Fruit fly (Drosophila melanogaster): Measurements from ENCODE around the gene mura.

mura gene

dm6 chr3R:9551013-9551658, 470 bp downstream of the mura start (continued):
- TF ChIP-seq Blimp-1 (GFP tag; optimal IDR thresholded peaks at IDR 0.05) (peak; percentile 17), dsx (GFP tag; optimal IDR thresholded peaks at IDR 0.05; ENCODE audit: poor library complexity, severe bottlenecking) (peak; percentile 51), CG11762 (GFP tag; optimal IDR thresholded peaks at IDR 0.05; ENCODE audit: insufficient read depth) (peak; percentile 18), CG34406 (GFP tag; optimal IDR thresholded peaks at IDR 0.05) (peak; percentile 17), CG11902 (GFP tag; optimal IDR thresholded peaks at IDR 0.05) (no peak), CG11294 (GFP tag; IDR thresholded peaks at IDR 0.05) (no peak), ss (GFP tag; optimal IDR thresholded peaks at IDR 0.05) (peak; percentile 80 to 82), CG6808 (GFP tag; optimal IDR thresholded peaks at IDR 0.05) (peak; percentile 68), Hr4 (GFP tag; optimal IDR thresholded peaks at IDR 0.05) (no peak), Eip93F (GFP tag; optimal IDR thresholded peaks at IDR 0.05) (no peak), CG16779 (tag; optimal IDR thresholded peaks at IDR 0.05) (peak; percentile 45), spab (GFP tag; optimal IDR thresholded peaks at IDR 0.05) (no peak), CG1621 (tag; optimal IDR thresholded peaks at IDR 0.05) (peak; percentile 63), CG3032 (tag; optimal IDR thresholded peaks at IDR 0.05) (peak; percentile 20), Sox14 (GFP tag; optimal IDR thresholded peaks at IDR 0.05) (peak; percentile 91), CG6854 (GFP tag; optimal IDR thresholded peaks at IDR 0.05) (peak; percentile 88), CG4318 (GFP tag; optimal IDR thresholded peaks at IDR 0.05) (no peak), fd59A (GFP tag; optimal IDR thresholded peaks at IDR 0.05) (no peak), OdsH (GFP tag; optimal IDR thresholded peaks at IDR 0.05) (peak; percentile 23), Eip78C (GFP tag) (peak; percentile 79), Eip75B (GFP tag; optimal IDR thresholded peaks at IDR 0.05) (peak; percentile 34)

dm6 chr3R:9550265-9551012, 1.2 kb downstream of the mura start:
- TF ChIP-seq Met (GFP tag; optimal IDR thresholded peaks at IDR 0.05) = no peak
- peak in 1 of 2 experiments; percentile 25 for TF ChIP-seq ss (GFP tag; optimal IDR thresholded peaks at IDR 0.05)
- no peak for TF ChIP-seq fd59A (GFP tag; optimal IDR thresholded peaks at IDR 0.05)
- TF ChIP-seq Sox14 (GFP tag; optimal IDR thresholded peaks at IDR 0.05) = peak; percentile 45
- peak; percentile 70 for TF ChIP-seq vri (GFP tag; optimal IDR thresholded peaks at IDR 0.05)
- no peak for TF ChIP-seq Eip75B (GFP tag; optimal IDR thresholded peaks at IDR 0.05)
- no peak for TF ChIP-seq Hr39 (GFP tag; optimal IDR thresholded peaks at IDR 0.05)
- TF ChIP-seq fd85E (GFP tag; optimal IDR thresholded peaks at IDR 0.05) = no peak
- no peak for TF ChIP-seq Sox15 (GFP tag; optimal IDR thresholded peaks at IDR 0.05)
- peak; percentile 10 for TF ChIP-seq CG8632 (GFP tag; optimal IDR thresholded peaks at IDR 0.05)
- peak; percentile 26 for TF ChIP-seq net (GFP tag; optimal IDR thresholded peaks at IDR 0.05)
- no peak for TF ChIP-seq CG10631 (GFP tag; optimal IDR thresholded peaks at IDR 0.05)
- peak; percentile 42 for TF ChIP-seq CG16779 (tag; optimal IDR thresholded peaks at IDR 0.05)
- TF ChIP-seq fkh (GFP tag; optimal IDR thresholded peaks at IDR 0.05) = peak; percentile 29
- no peak for TF ChIP-seq CG31627 (GFP tag; optimal IDR thresholded peaks at IDR 0.05)
- peak; percentile 82 for TF ChIP-seq Eip78C (GFP tag)
- TF ChIP-seq CG6163 (GFP tag; IDR thresholded peaks at IDR 0.05) = no peak
- no peak for TF ChIP-seq CG10669 (GFP tag; optimal IDR thresholded peaks at IDR 0.05)
- TF ChIP-seq achi (GFP tag; optimal IDR thresholded peaks at IDR 0.05) = no peak
- no peak for TF ChIP-seq CG8119 (GFP tag; IDR thresholded peaks at IDR 0.05)
- no peak for TF ChIP-seq CG15336 (GFP tag; IDR thresholded peaks at IDR 0.05)
- TF ChIP-seq dac (GFP tag; optimal IDR thresholded peaks at IDR 0.05) = no peak
- peak; percentile 27 for TF ChIP-seq CG6276 (GFP tag; optimal IDR thresholded peaks at IDR 0.05)
- TF ChIP-seq Ets21C (GFP tag; optimal IDR thresholded peaks at IDR 0.05) = no peak
- peak; percentile 23 for TF ChIP-seq CG3919 (GFP tag; optimal IDR thresholded peaks at IDR 0.05)
- TF ChIP-seq CG11902 (GFP tag; optimal IDR thresholded peaks at IDR 0.05) = no peak
- TF ChIP-seq Hr38 (GFP tag; optimal IDR thresholded peaks at IDR 0.05) = no peak
- no peak for TF ChIP-seq CG6808 (GFP tag; optimal IDR thresholded peaks at IDR 0.05)
- TF ChIP-seq lz (GFP tag; optimal IDR thresholded peaks at IDR 0.05) = no peak
- no peak for TF ChIP-seq CG4318 (GFP tag; optimal IDR thresholded peaks at IDR 0.05)
- no peak for TF ChIP-seq CG6792 (GFP tag; optimal IDR thresholded peaks at IDR 0.05)
- TF ChIP-seq CG11294 (GFP tag; IDR thresholded peaks at IDR 0.05) = no peak
- TF ChIP-seq OdsH (GFP tag; optimal IDR thresholded peaks at IDR 0.05) = no peak
- TF ChIP-seq pdm3 (GFP tag; optimal IDR thresholded peaks at IDR 0.05) = no peak
- TF ChIP-seq cyc (GFP tag; optimal IDR thresholded peaks at IDR 0.05) = no peak
- no peak for TF ChIP-seq Blimp-1 (GFP tag; optimal IDR thresholded peaks at IDR 0.05)
- peak; percentile 78 for TF ChIP-seq svp (GFP tag)
- TF ChIP-seq CG32006 (GFP tag; optimal IDR thresholded peaks at IDR 0.05) = no peak
